Fruit fly (Drosophila melanogaster): ENCODE data around the gene CG32982.

CG32982 gene

DNA sequence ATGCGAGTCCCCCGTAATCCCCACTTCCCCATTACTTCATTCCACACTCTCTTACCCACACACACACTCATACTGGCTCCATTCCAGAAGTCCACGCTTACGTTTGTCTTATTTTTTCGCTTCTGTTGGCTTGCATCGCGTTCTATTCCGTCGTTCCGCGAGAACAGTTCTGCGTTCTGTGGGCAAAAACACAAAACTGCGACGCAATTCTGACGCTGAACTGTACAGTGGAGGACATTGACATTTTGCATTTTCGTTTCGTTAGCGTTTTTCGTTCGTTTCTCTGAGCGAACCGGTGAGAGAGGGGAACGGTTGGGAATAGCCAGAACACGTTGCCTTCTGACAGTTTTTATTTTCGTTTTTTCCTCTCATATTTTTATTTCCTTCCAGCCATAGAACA lies 77.9 kb downstream of the CG32982 start (continued):
- TF ChIP-seq pfk (GFP tag; optimal IDR thresholded peaks at IDR 0.05) (peak; percentile 98), ham (GFP tag; IDR thresholded peaks at IDR 0.05) (no peak), CG3163 (GFP tag; optimal IDR thresholded peaks at IDR 0.05) (peak; percentile 69), Ptx1 (GFP tag; IDR thresholded peaks at IDR 0.05) (no peak), inv (GFP tag; IDR thresholded peaks at IDR 0.05; ENCODE audit: partially characterized antibody) (no peak), CG10147 (GFP tag; optimal IDR thresholded peaks at IDR 0.05) (peak; percentile 26), B-H2 (GFP tag; optimal IDR thresholded peaks at IDR 0.05) (peak; percentile 20), knrl (GFP tag; IDR thresholded peaks at IDR 0.05; ENCODE audit: partially characterized antibody) (0 out of 3 replicates have a peak, but pooled peaks have one; percentile 6), stc (GFP tag; IDR thresholded peaks at IDR 0.05) (no peak), CG12769 (tag; optimal IDR thresholded peaks at IDR 0.05) (peak; percentile 59), CG12071 (GFP tag; optimal IDR thresholded peaks at IDR 0.05) (no peak), exex (tag; optimal IDR thresholded peaks at IDR 0.05) (peak; percentile 28), Mrtf (GFP tag; IDR thresholded peaks at IDR 0.05) (no peak), tna (GFP tag; IDR thresholded peaks at IDR 0.05; ENCODE audit: partially characterized antibody) (peak; percentile 14; the same call in 1 of the 2 replicates), rib (GFP tag; IDR thresholded peaks at IDR 0.05) (peak; percentile 67; the same call in 1 of the 2 replicates), nom (GFP tag; optimal IDR thresholded peaks at IDR 0.05) (peak; percentile 80), CG32532 (GFP tag; IDR thresholded peaks at IDR 0.05) (peak; percentile 27; the same call in 1 of the 2 replicates), CG30020 (tag; optimal IDR thresholded peaks at IDR 0.05) (peak; percentile 18), Adf1 (GFP tag; IDR thresholded peaks at IDR 0.05) (peak; percentile 61; the same call in 1 of the 2 replicates)

dm6 chr2L:9205133-9205615 lies 79.6 kb downstream of the CG32982 start:
- TF ChIP-seq rib (GFP tag; IDR thresholded peaks at IDR 0.05) = peak; percentile 77
- TF ChIP-seq lola (GFP tag; optimal IDR thresholded peaks at IDR 0.05) = no peak
- no peak for TF ChIP-seq NC2α (GFP tag; optimal IDR thresholded peaks at IDR 0.05)
- no peak for TF ChIP-seq Tbp (GFP tag; optimal IDR thresholded peaks at IDR 0.05)
- TF ChIP-seq sna (GFP tag; IDR thresholded peaks at IDR 0.05; ENCODE audit: partially characterized antibody) = no peak
- TF ChIP-seq twi (tag; optimal IDR thresholded peaks at IDR 0.05) = no peak
- TF ChIP-seq CG12104 (GFP tag; optimal IDR thresholded peaks at IDR 0.05) = no peak
- no peak for TF ChIP-seq CG17359 (tag; optimal IDR thresholded peaks at IDR 0.05)
- no peak for TF ChIP-seq fd102C (GFP tag; optimal IDR thresholded peaks at IDR 0.05)
- peak; percentile 22 for TF ChIP-seq salm (tag; optimal IDR thresholded peaks at IDR 0.05)
- no peak for TF ChIP-seq NK7.1 (GFP tag; optimal IDR thresholded peaks at IDR 0.05)
- TF ChIP-seq CG6791 (GFP tag; IDR thresholded peaks at IDR 0.05; ENCODE audit: partially characterized antibody) = no peak
- 0 out of 2 replicates have a peak, but pooled peaks have one; percentile 39 for TF ChIP-seq seq (GFP tag; IDR thresholded peaks at IDR 0.05)
- peak; percentile 84 to 96 for TF ChIP-seq Trl (optimal IDR thresholded peaks at IDR 0.05)
- TF ChIP-seq Trl (GFP tag; optimal IDR thresholded peaks at IDR 0.05) = peak; percentile 32
- peak; percentile 83 for TF ChIP-seq Med (GFP tag)
- no peak for TF ChIP-seq CG1602 (GFP tag; optimal IDR thresholded peaks at IDR 0.05)
- TF ChIP-seq prd (optimal IDR thresholded peaks at IDR 0.05) = no peak
- TF ChIP-seq prd (GFP tag; IDR thresholded peaks at IDR 0.05) = no peak
- no peak for TF ChIP-seq Hmx (GFP tag; optimal IDR thresholded peaks at IDR 0.05)
- TF ChIP-seq CG14441 (GFP tag; IDR thresholded peaks at IDR 0.05) = no peak
- TF ChIP-seq Nf-YB (GFP tag; optimal IDR thresholded peaks at IDR 0.05) = no peak
- TF ChIP-seq CG9817 (tag; optimal IDR thresholded peaks at IDR 0.05) = no peak
- peak; percentile 76; the same call in 1 of the 2 replicates for TF ChIP-seq Adf1 (GFP tag; IDR thresholded peaks at IDR 0.05)
- TF ChIP-seq CG14050 (GFP tag; IDR thresholded peaks at IDR 0.05) = no peak
- no peak for TF ChIP-seq CG5180 (GFP tag; optimal IDR thresholded peaks at IDR 0.05)
- no peak for TF ChIP-seq Rx (GFP tag; IDR thresholded peaks at IDR 0.05)
- TF ChIP-seq CG12769 (tag; optimal IDR thresholded peaks at IDR 0.05) = peak; percentile 77
- no peak for TF ChIP-seq CG9437 (GFP tag; optimal IDR thresholded peaks at IDR 0.05)
- no peak for TF ChIP-seq CG3407 (GFP tag; optimal IDR thresholded peaks at IDR 0.05)
- TF ChIP-seq CG1529 (GFP tag; optimal IDR thresholded peaks at IDR 0.05) = no peak
- no peak for TF ChIP-seq lilli (GFP tag; optimal IDR thresholded peaks at IDR 0.05)
- no peak for TF ChIP-seq CG7928 (GFP tag; optimal IDR thresholded peaks at IDR 0.05)
- TF ChIP-seq CG3726 (GFP tag; IDR thresholded peaks at IDR 0.05) = no peak

Data from whole organism, embryonic.